Worm (Caenorhabditis elegans) whole organism, young adult: Measurements from ENCODE around the gene atg-3.
"Not testable (repeated sequence)": the region's sequence is repeated elsewhere in the genome, so short reads cannot be mapped to it uniquely, and the experiment has no call there.

ENCODE experiments used
- F33H1.4 ChIP-seq: fragments of 200-800 bp; sonication (Bioruptor generic); IDR thresholded peaks from 2 replicates; pipeline ENCODE4 v1.3.6; 2022; ENCODE audit warnings: missing genetic modification reagents, missing genetic modification characterization, missing compliant biosample characterization
- F55B11.4 ChIP-seq: sonication (generic microtip); optimal IDR thresholded peaks from 2 replicates; lab custom pipeline; 2016; ENCODE audit warnings: missing compliant biosample characterization, missing genetic modification characterization, borderline replicate concordance; ENCODE audit not compliant: insufficient read depth
- attf-3 ChIP-seq: fragments of 200-800 bp; sonication (Bioruptor generic); conservative IDR thresholded peaks from 2 replicates; pipeline ENCODE4 v1.3.6; 2022; ENCODE audit warnings: missing genetic modification reagents, missing genetic modification characterization, missing compliant biosample characterization
- ccch-3 ChIP-seq: fragments of 200-800 bp; sonication (Bioruptor generic); optimal IDR thresholded peaks from 2 replicates; lab custom pipeline; 2018; ENCODE audit warnings: mild to moderate bottlenecking, missing genetic modification characterization, missing compliant biosample characterization
- dox-1 ChIP-seq: fragments of 200-800 bp; sonication (Bioruptor generic); IDR thresholded peaks from 2 replicates; pipeline ENCODE4 v1.3.6; 2022; ENCODE audit warnings: missing genetic modification reagents, missing genetic modification characterization, missing compliant biosample characterization
- egl-44 ChIP-seq: fragments of 200-800 bp; sonication (Bioruptor generic); IDR thresholded peaks from 2 replicates; pipeline ENCODE4 v1.3.6; 2022; ENCODE audit warnings: missing genetic modification reagents, missing genetic modification characterization, missing compliant biosample characterization
- egrh-3 ChIP-seq: fragments of 200-800 bp; sonication (Bioruptor generic); IDR thresholded peaks from 2 replicates; pipeline ENCODE4 v1.3.6; 2022; ENCODE audit warnings: missing genetic modification reagents, missing genetic modification characterization, missing compliant biosample characterization
- ets-4 ChIP-seq: fragments of 200-800 bp; sonication (Bioruptor generic); optimal IDR thresholded peaks from 2 replicates; lab custom pipeline; 2018; ENCODE audit warnings: mild to moderate bottlenecking, missing genetic modification characterization, missing compliant biosample characterization
- hmg-1.2 ChIP-seq: fragments of 200-800 bp; sonication (Bioruptor generic); IDR thresholded peaks from 2 replicates; pipeline ENCODE4 v1.3.6; 2022; ENCODE audit warnings: missing genetic modification reagents, missing genetic modification characterization, missing compliant biosample characterization
- hmg-20 ChIP-seq: fragments of 200-800 bp; sonication (Bioruptor generic); IDR thresholded peaks from 2 replicates; pipeline ENCODE4 v1.3.6; 2022; ENCODE audit warnings: missing genetic modification reagents, missing genetic modification characterization, missing compliant biosample characterization
- lin-35 ChIP-seq, 3 experiments: fragments of 150-350 bp in 2 of 3; sonication (generic microtip) in 1 of 3; optimal IDR thresholded peaks; 2 replicates each; lab custom pipeline; 2014 to 2018; ENCODE audit warnings: missing biosample characterization in 3 of 3, missing genetic modification characterization in 3 of 3, missing genetic modification reagents in 3 of 3
- lsl-1 ChIP-seq: fragments of 200-800 bp; sonication (Bioruptor generic); optimal IDR thresholded peaks from 2 replicates; lab custom pipeline; 2018; ENCODE audit warnings: mild to moderate bottlenecking, missing genetic modification characterization, moderate library complexity, missing compliant biosample characterization
- madf-6 ChIP-seq: fragments of 200-800 bp; sonication (Bioruptor generic); IDR thresholded peaks from 2 replicates; pipeline ENCODE4 v1.3.6; 2022; ENCODE audit warnings: missing genetic modification reagents, missing genetic modification characterization, missing compliant biosample characterization
- mcd-1 ChIP-seq: fragments of 200-800 bp; sonication (Bioruptor generic); IDR thresholded peaks from 2 replicates; pipeline ENCODE4 v1.3.6; 2022; ENCODE audit warnings: missing genetic modification reagents, missing genetic modification characterization, missing compliant biosample characterization
- repo-1 ChIP-seq: sonication (generic microtip); optimal IDR thresholded peaks from 2 replicates; lab custom pipeline; 2017; ENCODE audit warnings: mild to moderate bottlenecking, missing genetic modification characterization, missing compliant biosample characterization
- sdz-38 ChIP-seq: sonication (generic microtip); optimal IDR thresholded peaks from 2 replicates; lab custom pipeline; 2016; ENCODE audit warnings: missing genotype, missing genetic modification characterization, missing compliant biosample characterization
- sea-2 ChIP-seq: fragments of 200-800 bp; sonication (Bioruptor generic); IDR thresholded peaks from 2 replicates; pipeline ENCODE4 v1.3.6; 2022; ENCODE audit warnings: missing genetic modification characterization, missing compliant biosample characterization
- snpc-4 ChIP-seq, 5 experiments: fragments of 150-350 bp in 1 of 5; sonication (generic microtip) in 4 of 5; optimal IDR thresholded peaks; 2 replicates each; lab custom pipeline; 2014 to 2018; ENCODE audit warnings: missing genetic modification characterization in 5 of 5, missing biosample characterization in 3 of 5, antibody characterized with exemption in 2 of 5, mild to moderate bottlenecking in 2 of 5, missing compliant biosample characterization in 2 of 5, missing genotype in 2 of 5, moderate library complexity in 2 of 5, missing genetic modification reagents in 1 of 5
- tlf-1 ChIP-seq: fragments of 200-800 bp; sonication (Bioruptor generic); optimal IDR thresholded peaks from 2 replicates; lab custom pipeline; 2018; ENCODE audit warnings: mild to moderate bottlenecking, missing genetic modification characterization, missing compliant biosample characterization
- xnd-1 ChIP-seq: sonication (generic microtip); optimal IDR thresholded peaks from 2 replicates; lab custom pipeline; 2016; ENCODE audit warnings: missing genotype, missing genetic modification reagents, missing genetic modification characterization, missing compliant biosample characterization
- zfh-2 ChIP-seq: fragments of 200-800 bp; sonication (Bioruptor generic); conservative IDR thresholded peaks from 2 replicates; pipeline ENCODE4 v1.3.6; 2022; ENCODE audit warnings: missing genetic modification reagents, missing genetic modification characterization, missing compliant biosample characterization
- ztf-26 ChIP-seq: sonication (generic microtip); optimal IDR thresholded peaks from 2 replicates; lab custom pipeline; 2017; ENCODE audit warnings: missing genetic modification characterization, missing compliant biosample characterization

The atg-3 gene

ce11 chrIV:1051636-1052133 lies 41.4 kb downstream of the atg-3 start, which contains the start of gene Y55F3AM.21:
Y55F3AM.21 (minus strand) TSS chrIV:1051686.
- TF ChIP-seq lsl-1 (GFP tag; lab: Kevin White, UChicago) (peak; percentile 40), attf-3 (GFP tag; lab: Robert Waterston, UW) (0 out of 2 replicates have a peak, but pooled peaks have one; percentile 24), madf-6 (GFP tag; lab: Robert Waterston, UW) (peak; percentile 64), xnd-1 (tag; lab: Kevin White, UChicago) (peak; percentile 61), F33H1.4 (GFP tag; lab: Robert Waterston, UW) (peak; percentile 75)
- TF ChIP-seq, all 124 proteins: peak for 5; not testable (repeated sequence) for 119

- TF ChIP-seq egrh-3 (peak; percentile 77; the same call in 1 of the 2 replicates), zfh-2 (GFP tag; lab: Robert Waterston, UW) (peak; percentile 85), sdz-38 (tag; lab: Kevin White, UChicago) (no peak)
- TF ChIP-seq, all 124 proteins: peak for 2
Measured at ce11 chrIV:1053989-1054388, 43.7 kb downstream of the atg-3 start.

ce11 chrIV:1054736-1055135 lies 44.4 kb downstream of the atg-3 start, which contains the start of gene dcap-1:
dcap-1 (minus strand) TSS chrIV:1054794.
- TF ChIP-seq mcd-1 (GFP tag; lab: Robert Waterston, UW) (peak; percentile 19; the same call in 1 of the 2 replicates), ccch-3 (GFP tag; lab: Kevin White, UChicago) (no peak), attf-3 (GFP tag; lab: Robert Waterston, UW) (peak; percentile 96), lin-35 (GFP tag; optimal IDR thresholded peaks at IDR 0.05; lab: Kevin White, UChicago) (peak in 1 of 3 experiments; percentile 40)

- no peak for TF ChIP-seq ztf-26 (tag; lab: Kevin White, UChicago)
- TF ChIP-seq repo-1 = no peak
- TF ChIP-seq egl-44 (GFP tag; lab: Robert Waterston, UW) = no peak
- TF ChIP-seq dox-1 (GFP tag; lab: Robert Waterston, UW) = peak; percentile 12; the same call in 1 of the 2 replicates
- peak; percentile 66; the same call in 1 of the 2 replicates for TF ChIP-seq egrh-3
- TF ChIP-seq zfh-2 (GFP tag; lab: Robert Waterston, UW) = peak; percentile 85
Measured at ce11 chrIV:1055734-1056133, 45.4 kb downstream of the atg-3 start.

ce11 chrIV:1056263-1056942 lies 46.1 kb downstream of the atg-3 start, which contains the start of the genes Y55F3AM.13 and mrps-25:
Y55F3AM.13 (minus strand) TSS chrIV:1056313.
mrps-25 (plus strand) TSS chrIV:1056892.
- peak; percentile 94 for TF ChIP-seq attf-3 (GFP tag; lab: Robert Waterston, UW)
- no peak for TF ChIP-seq hmg-20 (GFP tag; lab: Robert Waterston, UW)

- TF ChIP-seq attf-3 (GFP tag; lab: Robert Waterston, UW) (peak; percentile 72), tlf-1 (GFP tag; lab: Kevin White, UChicago) (no peak), ets-4 (GFP tag; lab: Kevin White, UChicago) (no peak), sea-2 (GFP tag; lab: Robert Waterston, UW) (no peak), F55B11.4 (tag; lab: Kevin White, UChicago) (no peak)
Measured at ce11 chrIV:1058504-1058903, 48.2 kb downstream of the atg-3 start.

ce11 chrIV:1061689-1062088 lies 51.4 kb downstream of the atg-3 start:
- TF ChIP-seq hmg-1.2 = peak; percentile 64
- not testable (repeated sequence) for TF ChIP-seq snpc-4 (GFP tag; optimal IDR thresholded peaks at IDR 0.05; lab: Kevin White, UChicago)
- peak in 3 of 4 experiments; percentile 24 to 91 (median 85) for TF ChIP-seq snpc-4 (tag; optimal IDR thresholded peaks at IDR 0.05; lab: Kevin White, UChicago)
